Worm (Caenorhabditis elegans): ENCODE results near the gene srh-279.

Gene srh-279

DNA sequence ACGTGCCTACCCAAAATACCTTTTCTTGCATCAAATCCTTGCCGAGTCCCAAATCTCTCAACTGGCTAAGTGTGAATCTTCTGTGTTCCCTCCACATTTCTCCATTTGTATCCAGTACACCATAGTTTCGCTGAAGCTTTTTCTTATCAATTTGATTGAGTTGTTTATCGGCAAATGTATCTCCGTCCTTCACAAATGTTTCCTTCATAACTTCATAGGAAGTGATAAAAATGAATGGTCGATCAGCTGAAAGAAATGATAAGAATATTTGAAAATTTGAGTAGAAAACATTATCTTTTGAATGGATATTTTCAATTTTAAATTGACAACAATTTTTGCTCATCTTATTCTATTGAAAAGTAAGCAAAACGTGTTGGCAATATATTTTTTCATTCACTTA lies 17.0 kb upstream of the srh-279 start:
- no peak for TF ChIP-seq tbx-8 (GFP tag; optimal IDR thresholded peaks at IDR 0.05)
- no peak for TF ChIP-seq nhr-2 (tag; optimal IDR thresholded peaks at IDR 0.05)
- no peak for TF ChIP-seq lin-32 (GFP tag; optimal IDR thresholded peaks at IDR 0.05)
- no peak for TF ChIP-seq hlh-1 (tag; optimal IDR thresholded peaks at IDR 0.05)
- no peak for TF ChIP-seq bed-3 (GFP tag; optimal IDR thresholded peaks at IDR 0.05)
- no peak for TF ChIP-seq unc-62 (GFP tag; optimal IDR thresholded peaks at IDR 0.05)
- TF ChIP-seq pha-4 (tag; optimal IDR thresholded peaks at IDR 0.05): no peak
- TF ChIP-seq mab-5 (tag; optimal IDR thresholded peaks at IDR 0.05): no peak
- no peak for TF ChIP-seq nhr-12 (tag; optimal IDR thresholded peaks at IDR 0.05)
- TF ChIP-seq mep-1 (tag; optimal IDR thresholded peaks at IDR 0.05): no peak

DNA sequence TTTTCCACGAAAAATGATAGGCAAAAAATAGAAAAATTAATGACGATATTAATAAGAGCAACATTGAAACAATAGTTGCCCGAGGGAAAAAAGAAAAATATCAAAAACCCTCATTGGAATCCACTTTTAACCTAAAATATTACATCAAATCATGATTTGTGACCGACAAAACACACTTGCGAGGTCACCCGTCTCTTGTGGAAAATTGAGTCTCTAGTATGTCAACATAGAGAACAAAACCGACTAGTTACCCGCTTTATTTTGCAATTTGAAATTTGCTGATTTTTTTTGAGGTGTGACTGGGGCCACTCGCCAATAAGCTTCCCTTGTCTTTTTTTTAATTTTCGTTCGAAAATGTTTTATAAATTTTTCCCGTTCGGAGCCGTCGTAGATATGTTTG lies 16.5 kb upstream of the srh-279 start, which contains the start of gene cyp-33D1:
cyp-33D1 (minus strand) TSS at position 101 of the 400 bp plus-strand sequence.
- no peak for TF ChIP-seq unc-39 (tag; optimal IDR thresholded peaks at IDR 0.05)
- TF ChIP-seq flh-1 (GFP tag; optimal IDR thresholded peaks at IDR 0.05): no peak
- TF ChIP-seq ceh-39 (tag; optimal IDR thresholded peaks at IDR 0.05): no peak
- no peak for TF ChIP-seq unc-62 (GFP tag; optimal IDR thresholded peaks at IDR 0.05)
- TF ChIP-seq mab-5 (tag; optimal IDR thresholded peaks at IDR 0.05): no peak

DNA sequence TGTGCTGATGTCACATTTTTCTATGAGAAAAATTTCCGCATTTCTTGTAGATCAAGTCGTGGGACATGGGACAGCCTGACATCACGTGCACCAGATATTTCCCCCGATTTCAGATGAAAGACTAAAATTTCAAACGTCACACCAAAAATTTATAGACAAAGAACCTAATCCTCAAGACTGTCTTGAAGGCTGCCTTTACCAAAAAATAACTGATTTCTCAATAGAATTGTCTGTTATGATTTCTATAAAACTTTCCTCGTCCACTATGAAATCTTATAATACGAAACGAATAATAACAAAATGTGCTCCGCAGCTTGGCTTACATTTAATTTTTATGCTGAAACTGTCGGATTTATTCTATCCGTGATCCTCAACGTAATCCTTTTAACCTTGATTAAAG lies 11.9 kb upstream of the srh-279 start, which contains the start of gene str-106:
str-106 (plus strand) TSS at position 301 of the 400 bp plus-strand sequence.
- TF ChIP-seq ham-2 (GFP tag; optimal IDR thresholded peaks at IDR 0.05) (no peak), elt-3 (tag; optimal IDR thresholded peaks at IDR 0.05) (no peak), pha-4 (tag; optimal IDR thresholded peaks at IDR 0.05) (no peak), unc-62 (GFP tag; optimal IDR thresholded peaks at IDR 0.05) (no peak), unc-120 (tag; optimal IDR thresholded peaks at IDR 0.05; ENCODE audit: poor library complexity, severe bottlenecking) (no peak), M03D4.4 (tag; optimal IDR thresholded peaks at IDR 0.05) (no peak), cnd-1 (tag; optimal IDR thresholded peaks at IDR 0.05) (no peak), unc-39 (tag; optimal IDR thresholded peaks at IDR 0.05) (no peak), drap-1 (GFP tag; optimal IDR thresholded peaks at IDR 0.05) (no peak), sptf-1 (tag; optimal IDR thresholded peaks at IDR 0.05) (no peak), tbx-8 (GFP tag; optimal IDR thresholded peaks at IDR 0.05) (no peak), bed-3 (GFP tag; optimal IDR thresholded peaks at IDR 0.05) (no peak)

DNA sequence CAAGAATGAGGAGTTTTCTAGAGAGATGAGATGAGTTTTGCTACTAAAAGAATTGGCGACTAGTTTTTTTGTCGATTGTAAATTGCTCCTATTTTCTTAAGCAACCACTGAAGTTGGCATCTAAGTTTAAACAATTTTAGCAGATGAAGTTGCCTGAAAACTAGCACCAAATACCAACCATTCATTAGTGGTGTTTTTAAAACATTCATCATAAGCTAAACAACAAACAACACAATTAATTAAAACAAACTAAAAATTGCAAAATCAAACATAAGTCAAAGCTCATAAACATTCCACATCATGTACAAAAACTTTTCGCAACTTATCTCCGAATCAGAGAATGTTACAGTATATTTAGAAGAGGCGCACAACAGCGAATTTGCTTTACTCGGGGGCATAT lies 10.1 kb upstream of the srh-279 start, which contains the start of gene srz-13:
srz-13 (plus strand) TSS at position 301 of the 400 bp plus-strand sequence.
- TF ChIP-seq nhr-76 (tag; optimal IDR thresholded peaks at IDR 0.05): no peak

DNA sequence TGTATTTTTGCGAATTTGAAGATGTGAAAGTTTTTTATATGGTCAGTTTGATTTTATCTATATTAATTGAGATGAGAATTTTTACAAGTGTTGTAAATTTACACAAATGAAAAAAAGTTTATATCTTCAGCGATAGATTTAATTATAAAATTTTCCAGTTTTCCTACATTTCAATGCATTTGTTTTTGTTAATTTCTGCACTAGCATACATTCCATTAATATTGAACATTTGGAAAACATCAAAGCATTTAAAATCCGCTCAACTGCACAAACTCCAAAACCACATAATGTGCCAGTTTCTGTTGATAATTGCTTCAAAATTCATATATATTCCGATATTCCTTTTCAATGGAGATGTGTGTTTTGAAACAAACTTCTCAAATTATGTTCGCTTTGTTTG lies 9.3 kb upstream of the srh-279 start, which contains the start of gene srh-277:
srh-277 (plus strand) TSS at position 301 of the 400 bp plus-strand sequence.
- no peak for TF ChIP-seq nhr-28 (tag; optimal IDR thresholded peaks at IDR 0.05)
- TF ChIP-seq unc-39 (tag; optimal IDR thresholded peaks at IDR 0.05): no peak
- no peak for TF ChIP-seq elt-3 (tag; optimal IDR thresholded peaks at IDR 0.05)
- no peak for TF ChIP-seq drap-1 (GFP tag; optimal IDR thresholded peaks at IDR 0.05)

DNA sequence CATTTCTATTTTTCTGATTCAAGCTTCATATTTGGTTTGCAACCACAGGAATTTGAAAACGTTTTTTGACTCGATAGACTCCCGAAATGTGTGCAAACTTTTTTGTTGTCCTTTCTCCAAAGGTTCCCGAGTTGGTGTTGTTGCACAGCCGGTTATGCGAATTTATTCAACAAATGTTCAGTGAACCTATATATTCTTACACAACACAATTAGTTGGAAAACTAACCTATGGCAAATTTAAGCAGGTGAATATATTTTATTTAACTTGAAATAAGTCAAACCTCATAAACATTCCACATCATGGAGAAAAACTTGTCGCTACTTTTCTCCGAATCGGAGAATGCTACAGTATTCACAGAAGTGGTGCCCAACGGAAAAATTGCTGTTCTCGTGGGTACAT lies 8.9 kb upstream of the srh-279 start, which contains the start of gene srz-14:
srz-14 (plus strand) TSS at position 301 of the 400 bp plus-strand sequence.
- TF ChIP-seq zip-8 (tag; optimal IDR thresholded peaks at IDR 0.05): no peak
- no peak for TF ChIP-seq unc-120 (tag; optimal IDR thresholded peaks at IDR 0.05; ENCODE audit: poor library complexity, severe bottlenecking)
- no peak for TF ChIP-seq mab-5 (tag; optimal IDR thresholded peaks at IDR 0.05)
- TF ChIP-seq hlh-1 (tag; optimal IDR thresholded peaks at IDR 0.05): no peak
- TF ChIP-seq drap-1 (GFP tag; optimal IDR thresholded peaks at IDR 0.05): no peak
- TF ChIP-seq flh-1 (GFP tag; optimal IDR thresholded peaks at IDR 0.05): no peak
- TF ChIP-seq M03D4.4 (tag; optimal IDR thresholded peaks at IDR 0.05): no peak
- no peak for TF ChIP-seq nhr-237 (tag; optimal IDR thresholded peaks at IDR 0.05)
- no peak for TF ChIP-seq blmp-1 (tag; optimal IDR thresholded peaks at IDR 0.05)
- TF ChIP-seq nhr-2 (tag; optimal IDR thresholded peaks at IDR 0.05): no peak
- TF ChIP-seq nhr-76 (tag; optimal IDR thresholded peaks at IDR 0.05): no peak
- TF ChIP-seq ceh-39 (tag; optimal IDR thresholded peaks at IDR 0.05): no peak
- no peak for TF ChIP-seq elt-3 (tag; optimal IDR thresholded peaks at IDR 0.05)
- no peak for TF ChIP-seq mls-2 (tag; optimal IDR thresholded peaks at IDR 0.05)
- TF ChIP-seq nhr-28 (tag; optimal IDR thresholded peaks at IDR 0.05): no peak
- TF ChIP-seq unc-39 (tag; optimal IDR thresholded peaks at IDR 0.05): no peak
- TF ChIP-seq unc-62 (GFP tag; optimal IDR thresholded peaks at IDR 0.05): no peak
- TF ChIP-seq pha-4 (tag; optimal IDR thresholded peaks at IDR 0.05): no peak
- no peak for TF ChIP-seq bed-3 (GFP tag; optimal IDR thresholded peaks at IDR 0.05)

DNA sequence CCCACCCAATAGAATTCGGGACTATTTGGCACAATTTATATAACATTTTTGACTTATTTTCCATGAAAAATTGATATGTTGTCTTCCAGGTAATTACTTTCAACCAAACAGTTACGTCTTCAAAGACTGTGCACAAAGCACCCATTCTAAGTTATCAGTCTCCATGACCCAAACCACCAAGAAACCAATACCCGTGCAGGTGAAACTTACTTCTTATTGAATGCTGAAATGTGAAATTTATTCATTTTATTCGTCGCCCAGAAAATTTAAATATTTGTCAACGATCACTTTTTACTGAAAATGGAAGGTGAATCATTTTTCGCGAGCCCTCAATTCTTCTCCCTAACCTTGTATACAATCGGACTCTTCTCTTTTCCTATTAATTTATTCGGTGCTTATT lies 1.7 kb upstream of the srh-279 start, which contains the start of gene srh-281:
srh-281 (plus strand) TSS at position 301 of the 400 bp plus-strand sequence.
- TF ChIP-seq mep-1 (tag; optimal IDR thresholded peaks at IDR 0.05) (no peak), ceh-43 (GFP tag; optimal IDR thresholded peaks at IDR 0.05) (no peak)

Data from whole organism, mixed stage, embryonic.